Fruit fly (Drosophila melanogaster) whole organism, embryonic: ENCODE results near the gene PGAP1.

ENCODE experiments used
- Awh ChIP-seq: fragments of 200-800 bp; sonication (Bioruptor generic); IDR thresholded peaks from 2 replicates; pipeline ENCODE4, ENCODE4 v1.3.6; 2022; ENCODE audit warnings: missing biosample characterization, missing genetic modification characterization
- Blimp-1 ChIP-seq: fragments of 200-800 bp; sonication (Bioruptor generic); optimal IDR thresholded peaks from 3 replicates; lab custom pipeline; 2018; ENCODE audit warnings: missing biosample characterization, missing genetic modification characterization, mild to moderate bottlenecking, moderate library complexity, missing genetic modification reagents
- CG10654 ChIP-seq: fragments of 200-800 bp; sonication (Bioruptor generic); optimal IDR thresholded peaks from 2 replicates; lab custom pipeline; 2016; ENCODE audit warnings: missing biosample characterization, missing genetic modification characterization
- CG11456 ChIP-seq: fragments of 200-800 bp; sonication (Bioruptor generic); IDR thresholded peaks from 3 replicates; pipeline ENCODE4 v1.3.6; 2022; ENCODE audit warnings: missing biosample characterization, missing genetic modification characterization
- CG13287 ChIP-seq: fragments of 200-800 bp; sonication (Bioruptor generic); IDR thresholded peaks from 2 replicates; pipeline ENCODE4 v1.3.6; 2022; ENCODE audit warnings: missing biosample characterization, missing genetic modification characterization; ENCODE audit not compliant: partially characterized antibody
- CG14014 ChIP-seq: fragments of 200-800 bp; sonication (Bioruptor generic); IDR thresholded peaks from 2 replicates; pipeline ENCODE4 v1.3.6; 2022; ENCODE audit warnings: missing biosample characterization, missing genetic modification characterization
- CG16863 ChIP-seq: fragments of 200-800 bp; sonication (Bioruptor generic); optimal IDR thresholded peaks from 3 replicates; lab custom pipeline; 2016; ENCODE audit warnings: missing biosample characterization, missing genetic modification characterization
- CG18476 ChIP-seq: fragments of 200-800 bp; sonication (Bioruptor generic); optimal IDR thresholded peaks from 2 replicates; lab custom pipeline; 2016; ENCODE audit warnings: missing biosample characterization, mild to moderate bottlenecking, missing genetic modification characterization
- CG2129 ChIP-seq: fragments of 200-800 bp; sonication (Bioruptor generic); IDR thresholded peaks from 2 replicates; pipeline ENCODE4 v1.3.6; 2022; ENCODE audit warnings: missing biosample characterization, missing genetic modification characterization; ENCODE audit not compliant: partially characterized antibody
- CG30403 ChIP-seq: fragments of 200-800 bp; sonication (Bioruptor generic); optimal IDR thresholded peaks from 3 replicates; lab custom pipeline; 2016; ENCODE audit warnings: missing biosample characterization, missing genetic modification characterization
- CG3838 ChIP-seq: fragments of 200-800 bp; sonication (Bioruptor generic); optimal IDR thresholded peaks from 3 replicates; lab custom pipeline; 2016; ENCODE audit warnings: missing biosample characterization, missing genetic modification characterization
- CG6791 ChIP-seq: fragments of 200-800 bp; sonication (Bioruptor generic); IDR thresholded peaks from 3 replicates; pipeline ENCODE4 v1.3.6; 2022; ENCODE audit warnings: missing biosample characterization, missing genetic modification characterization; ENCODE audit not compliant: partially characterized antibody
- CG7963 ChIP-seq: fragments of 200-800 bp; sonication (Bioruptor generic); IDR thresholded peaks from 3 replicates; pipeline ENCODE4 v1.3.6; 2022; ENCODE audit warnings: missing biosample characterization, missing genetic modification characterization; ENCODE audit not compliant: partially characterized antibody
- CG9215 ChIP-seq: fragments of 200-800 bp; sonication (Bioruptor generic); IDR thresholded peaks from 2 replicates; pipeline ENCODE4 v1.3.6; 2022; ENCODE audit warnings: missing biosample characterization, missing genetic modification characterization
- CG9932 ChIP-seq: fragments of 200-800 bp; sonication (Bioruptor generic); IDR thresholded peaks from 2 replicates; pipeline ENCODE4 v1.3.6; 2022; ENCODE audit warnings: missing biosample characterization, missing genetic modification characterization
- CrebB ChIP-seq: fragments of 200-800 bp; sonication (Bioruptor generic); optimal IDR thresholded peaks from 3 replicates; lab custom pipeline; 2018; ENCODE audit warnings: missing biosample characterization, mild to moderate bottlenecking, missing genetic modification characterization
- Doc3 ChIP-seq: fragments of 200-800 bp; sonication (Bioruptor generic); IDR thresholded peaks from 3 replicates; pipeline ENCODE4 v1.3.6; 2022; ENCODE audit warnings: missing biosample characterization, missing genetic modification characterization; ENCODE audit not compliant: partially characterized antibody
- Gug ChIP-seq: fragments of 200-800 bp; sonication (Bioruptor generic); IDR thresholded peaks from 4 replicates; pipeline ENCODE4 v1.3.6; 2022; ENCODE audit warnings: missing biosample characterization, missing genetic modification characterization
- H15 ChIP-seq: fragments of 200-800 bp; sonication (Bioruptor generic); IDR thresholded peaks from 3 replicates; pipeline ENCODE4 v1.3.6; 2022; ENCODE audit warnings: missing biosample characterization, missing genetic modification characterization
- Opbp ChIP-seq: fragments of 200-800 bp; sonication (Bioruptor generic); IDR thresholded peaks from 3 replicates; pipeline ENCODE4 v1.3.6; 2022; ENCODE audit warnings: missing biosample characterization, missing genetic modification characterization; ENCODE audit not compliant: partially characterized antibody
- Scr ChIP-seq: fragments of 200-800 bp; sonication (Bioruptor generic); IDR thresholded peaks from 2 replicates; pipeline ENCODE4 v1.3.6; 2022; ENCODE audit warnings: missing biosample characterization, missing genetic modification characterization; ENCODE audit not compliant: partially characterized antibody
- Sry-β ChIP-seq: fragments of 200-800 bp; sonication (Bioruptor generic); optimal IDR thresholded peaks from 2 replicates; lab custom pipeline; 2018; ENCODE audit warnings: missing biosample characterization, mild to moderate bottlenecking, missing genetic modification characterization, moderate library complexity
- Sry-δ ChIP-seq: fragments of 200-800 bp; sonication (Bioruptor generic); optimal IDR thresholded peaks from 2 replicates; lab custom pipeline; 2016; ENCODE audit warnings: missing biosample characterization, missing genetic modification characterization
- Xrp1 ChIP-seq: fragments of 200-800 bp; sonication (Bioruptor generic); IDR thresholded peaks from 2 replicates; pipeline ENCODE4 v1.3.6; 2022; ENCODE audit warnings: missing biosample characterization, missing genetic modification characterization
- ac ChIP-seq: fragments of 200-800 bp; sonication (Bioruptor generic); optimal IDR thresholded peaks from 3 replicates; lab custom pipeline; 2017; ENCODE audit warnings: missing biosample characterization, mild to moderate bottlenecking, missing genetic modification characterization
- bbx ChIP-seq: fragments of 200-800 bp; sonication (Bioruptor generic); IDR thresholded peaks from 2 replicates; pipeline ENCODE4 v1.3.6; 2022; ENCODE audit warnings: missing biosample characterization, missing genetic modification characterization; ENCODE audit not compliant: partially characterized antibody
- ci ChIP-seq: fragments of 200-800 bp; sonication (Bioruptor generic); IDR thresholded peaks from 3 replicates; pipeline ENCODE4 v1.3.6; 2022; ENCODE audit warnings: missing biosample characterization, missing genetic modification characterization
- danr ChIP-seq: fragments of 200-800 bp; sonication (Bioruptor generic); IDR thresholded peaks from 2 replicates; pipeline ENCODE4 v1.3.6; 2022; ENCODE audit warnings: missing biosample characterization, missing genetic modification characterization
- exex ChIP-seq: fragments of 200-800 bp; sonication (Bioruptor generic); optimal IDR thresholded peaks from 4 replicates; lab custom pipeline; 2018; ENCODE audit warnings: missing biosample characterization, mild to moderate bottlenecking, missing genetic modification characterization, moderate library complexity
- gcm ChIP-seq: fragments of 200-800 bp; sonication (Bioruptor generic); optimal IDR thresholded peaks from 2 replicates; lab custom pipeline; 2019; ENCODE audit warnings: missing biosample characterization, mild to moderate bottlenecking, missing genetic modification characterization, moderate library complexity
- grau ChIP-seq: fragments of 200-800 bp; optimal IDR thresholded peaks from 3 replicates; lab custom pipeline; 2019; ENCODE audit warnings: missing biosample characterization, mild to moderate bottlenecking, missing genetic modification characterization, moderate library complexity
- hb ChIP-seq: fragments of 200-800 bp; sonication (Bioruptor generic); IDR thresholded peaks from 3 replicates; pipeline ENCODE4 v1.3.6; 2022; ENCODE audit warnings: missing biosample characterization, missing genetic modification characterization; ENCODE audit not compliant: partially characterized antibody
- knrl ChIP-seq: fragments of 200-800 bp; sonication (Bioruptor generic); IDR thresholded peaks from 3 replicates; pipeline ENCODE4 v1.3.6; 2022; ENCODE audit warnings: missing biosample characterization, missing genetic modification characterization; ENCODE audit not compliant: partially characterized antibody
- org-1 ChIP-seq: fragments of 200-800 bp; sonication (Bioruptor generic); optimal IDR thresholded peaks from 2 replicates; lab custom pipeline; 2017; ENCODE audit warnings: missing biosample characterization, missing genetic modification characterization
- phol ChIP-seq: fragments of 200-800 bp; sonication (Bioruptor generic); optimal IDR thresholded peaks from 3 replicates; lab custom pipeline; 2018; ENCODE audit warnings: missing biosample characterization, mild to moderate bottlenecking, missing genetic modification characterization, moderate library complexity
- ranshi ChIP-seq: fragments of 200-800 bp; sonication (Bioruptor generic); IDR thresholded peaks from 2 replicates; pipeline ENCODE4 v1.3.6; 2022; ENCODE audit warnings: missing biosample characterization, missing genetic modification characterization
- sc ChIP-seq, 3 experiments: fragments of >200 bp in 2 of 3; fragments of 200-800 bp in 1 of 3; sonication (Bioruptor generic) in 1 of 3; optimal IDR thresholded peaks; 2 replicates in 2 of 3; 3 replicates in 1 of 3; lab custom pipeline; 2017; ENCODE audit warnings: mild to moderate bottlenecking in 1 of 3, missing biosample characterization in 1 of 3, missing genetic modification characterization in 1 of 3, missing genetic modification reagents in 1 of 3
- sd ChIP-seq: fragments of 200-800 bp; sonication (Bioruptor generic); optimal IDR thresholded peaks from 3 replicates; lab custom pipeline; 2018; ENCODE audit warnings: missing biosample characterization, mild to moderate bottlenecking, missing genetic modification characterization, moderate library complexity
- sima ChIP-seq: fragments of 200-800 bp; sonication (Bioruptor generic); optimal IDR thresholded peaks from 2 replicates; lab custom pipeline; 2016; ENCODE audit warnings: missing biosample characterization, missing genetic modification characterization
- slbo ChIP-seq: fragments of 200-800 bp; sonication (Bioruptor generic); IDR thresholded peaks from 2 replicates; pipeline ENCODE4 v1.3.6; 2022; ENCODE audit warnings: missing biosample characterization, missing genetic modification characterization
- tap ChIP-seq: fragments of 200-800 bp; optimal IDR thresholded peaks from 3 replicates; lab custom pipeline; 2019; ENCODE audit warnings: missing biosample characterization, mild to moderate bottlenecking, missing genetic modification characterization, moderate library complexity
- tx ChIP-seq: fragments of 200-800 bp; sonication (Bioruptor generic); optimal IDR thresholded peaks from 2 replicates; lab custom pipeline; 2016; ENCODE audit warnings: missing biosample characterization, missing genetic modification characterization
- unpg ChIP-seq: fragments of 200-800 bp; sonication (Bioruptor generic); optimal IDR thresholded peaks from 3 replicates; lab custom pipeline; 2018; ENCODE audit warnings: missing biosample characterization, mild to moderate bottlenecking, missing genetic modification characterization, moderate library complexity
- vfl ChIP-seq: fragments of 200-800 bp; sonication (Bioruptor generic); optimal IDR thresholded peaks from 2 replicates; lab custom pipeline; 2016; ENCODE audit warnings: missing biosample characterization, missing genetic modification characterization
- vvl ChIP-seq: fragments of 200-800 bp; sonication (Bioruptor generic); IDR thresholded peaks from 2 replicates; pipeline ENCODE4 v1.3.6; 2022; ENCODE audit warnings: missing biosample characterization, missing genetic modification characterization
- z ChIP-seq: fragments of 200-800 bp; sonication (Bioruptor generic); IDR thresholded peaks from 3 replicates; pipeline ENCODE4 v1.3.6; 2022; ENCODE audit warnings: missing biosample characterization, missing genetic modification characterization
- zfh1 ChIP-seq: fragments of 200-800 bp; sonication (Bioruptor generic); IDR thresholded peaks from 3 replicates; pipeline ENCODE4 v1.3.6; 2022; ENCODE audit warnings: missing biosample characterization, missing genetic modification characterization

The PGAP1 gene

dm6 chrX:5696436-5697022 lies 7.3 kb upstream of the PGAP1 start (continued):
- TF ChIP-seq sima: peak; percentile 94
- TF ChIP-seq CrebB: peak; percentile 93
- TF ChIP-seq sd (tag; lab: Kevin White, UChicago): peak; percentile 76
- peak; percentile 90 for TF ChIP-seq gcm (GFP tag; lab: Kevin White, UChicago)
- peak; percentile 96 for TF ChIP-seq Gug (GFP tag; lab: Robert Waterston, UW)
- peak; percentile 92 for TF ChIP-seq Blimp-1
- TF ChIP-seq Xrp1 (GFP tag; lab: Robert Waterston, UW): peak; percentile 98
- TF ChIP-seq CG9215: peak; percentile 86
- peak; percentile 66 for TF ChIP-seq grau (tag; lab: Kevin White, UChicago)
- peak; percentile 91 for TF ChIP-seq vfl (GFP tag; lab: Kevin White, UChicago)
- TF ChIP-seq phol (tag; lab: Kevin White, UChicago): peak; percentile 95
- TF ChIP-seq unpg (GFP tag; lab: Kevin White, UChicago): peak; percentile 95
- TF ChIP-seq ci (GFP tag; lab: Robert Waterston, UW): peak; percentile 99
- TF ChIP-seq ranshi (GFP tag; lab: Robert Waterston, UW): peak; percentile 97
- TF ChIP-seq zfh1 (GFP tag; lab: Robert Waterston, UW): peak; percentile 98
- TF ChIP-seq CG3838 (GFP tag; lab: Kevin White, UChicago): peak; percentile 91
- peak; percentile 98 for TF ChIP-seq CG16863
- TF ChIP-seq tx (GFP tag; lab: Kevin White, UChicago): peak; percentile 97
- TF ChIP-seq CG30403 (GFP tag; lab: Kevin White, UChicago): peak; percentile 97
- TF ChIP-seq org-1 (GFP tag; lab: Kevin White, UChicago): peak; percentile 95
- TF ChIP-seq H15 (GFP tag; lab: Robert Waterston, UW): peak; percentile 97

- peak; percentile 52; the same call in 2 of the 3 replicates for TF ChIP-seq zfh1 (GFP tag; lab: Robert Waterston, UW)
- TF ChIP-seq Sry-δ (GFP tag; lab: Kevin White, UChicago): peak; percentile 64
- TF ChIP-seq tap: peak; percentile 22
- peak; percentile 63; the same call in 2 of the 3 replicates for TF ChIP-seq knrl (GFP tag; lab: Robert Waterston, UW)
- TF ChIP-seq exex: no peak
- 0 out of 3 replicates have a peak, but pooled peaks have one; percentile 41 for TF ChIP-seq hb (GFP tag; lab: Robert Waterston, UW)
- TF ChIP-seq vvl (GFP tag; lab: Robert Waterston, UW): peak; percentile 7
- peak; percentile 79 for TF ChIP-seq Scr (GFP tag; lab: Robert Waterston, UW)
- TF ChIP-seq sc (optimal IDR thresholded peaks at IDR 0.05; lab: Kevin White, UChicago): no peak
- peak; percentile 57 for TF ChIP-seq sc (GFP tag; optimal IDR thresholded peaks at IDR 0.05; lab: Kevin White, UChicago)
- TF ChIP-seq danr (GFP tag; lab: Robert Waterston, UW): no peak
- TF ChIP-seq CG13287 (GFP tag; lab: Robert Waterston, UW): peak; percentile 56
- no peak for TF ChIP-seq Awh
- no peak for TF ChIP-seq CG10654
- peak; percentile 9; the same call in 1 of the 2 replicates for TF ChIP-seq ranshi (GFP tag; lab: Robert Waterston, UW)
- TF ChIP-seq CG30403 (GFP tag; lab: Kevin White, UChicago): no peak
- no peak for TF ChIP-seq CG18476
- peak; percentile 56; the same call in 1 of the 3 replicates for TF ChIP-seq CG11456 (GFP tag; lab: Robert Waterston, UW)
- TF ChIP-seq CG7963 (GFP tag; lab: Robert Waterston, UW): 0 out of 3 replicates have a peak, but pooled peaks have one; percentile 25
- no peak for TF ChIP-seq H15 (GFP tag; lab: Robert Waterston, UW)
- TF ChIP-seq Doc3 (GFP tag; lab: Robert Waterston, UW): peak; percentile 86
- no peak for TF ChIP-seq z (GFP tag; lab: Robert Waterston, UW)
- TF ChIP-seq CG14014: no peak
- TF ChIP-seq ac: no peak
- TF ChIP-seq CG9932 (GFP tag; lab: Robert Waterston, UW): no peak
- TF ChIP-seq CG6791: peak; percentile 74
- TF ChIP-seq CG2129 (GFP tag; lab: Robert Waterston, UW): peak; percentile 57; the same call in 1 of the 2 replicates
- TF ChIP-seq tx (GFP tag; lab: Kevin White, UChicago): no peak
- TF ChIP-seq slbo (GFP tag; lab: Robert Waterston, UW): peak; percentile 17
- TF ChIP-seq bbx (GFP tag; lab: Robert Waterston, UW): peak; percentile 73
- TF ChIP-seq Opbp (GFP tag; lab: Robert Waterston, UW): peak; percentile 56; the same call in 1 of the 3 replicates
- peak; percentile 13 for TF ChIP-seq Sry-β (GFP tag; lab: Kevin White, UChicago)
These were observed 6.7 kb upstream of the PGAP1 start for dm6 chrX:5695958-5696357.
